Fruit fly (Drosophila melanogaster) whole organism, embryonic: ENCODE results near the gene Rpt6.

Source experiments
- CG8281 ChIP-seq: fragments of 200-800 bp; sonication (Bioruptor generic); optimal IDR thresholded peaks from 2 replicates; lab custom pipeline; 2018; ENCODE audit warnings: missing biosample characterization, mild to moderate bottlenecking, missing genetic modification characterization, moderate library complexity
- Sox102F ChIP-seq: fragments of 200-800 bp; sonication (Bioruptor generic); optimal IDR thresholded peaks from 2 replicates; lab custom pipeline; 2018; ENCODE audit warnings: missing biosample characterization, mild to moderate bottlenecking, missing genetic modification characterization, moderate library complexity
- ftz-f1 ChIP-seq: fragments of 200-800 bp; sonication (Bioruptor generic); optimal IDR thresholded peaks from 2 replicates; lab custom pipeline; 2016; ENCODE audit warnings: missing biosample characterization, missing genetic modification characterization
- sima ChIP-seq: fragments of 200-800 bp; sonication (Bioruptor generic); optimal IDR thresholded peaks from 2 replicates; lab custom pipeline; 2016; ENCODE audit warnings: missing biosample characterization, missing genetic modification characterization

DNA sequence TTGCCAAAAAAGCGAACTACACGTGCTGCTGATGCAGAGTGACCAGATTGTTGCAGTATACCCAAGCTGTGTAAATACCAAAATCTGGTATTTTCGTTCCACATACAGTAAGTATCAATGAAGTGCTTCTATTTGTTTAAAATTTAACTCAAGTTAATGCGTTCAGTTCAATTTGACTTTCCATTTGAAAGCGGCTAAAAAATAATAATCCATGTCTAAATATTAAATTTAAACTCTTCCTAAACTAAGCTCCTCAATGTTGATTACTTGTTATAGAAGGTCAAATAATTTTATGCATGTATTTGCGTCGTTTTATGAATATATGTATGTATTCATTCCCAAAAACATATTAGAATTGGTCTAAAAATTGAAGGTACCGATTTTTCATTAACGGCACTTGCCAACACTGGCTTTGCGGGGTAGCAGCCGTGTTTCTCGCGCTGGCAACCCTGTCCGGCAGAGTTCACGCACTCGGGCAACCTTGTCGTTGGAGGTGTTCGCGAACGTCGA lies 34.0 kb downstream of the Rpt6 start, which contains the start of the genes peng and sol:
- peak; percentile 69 for TF ChIP-seq Sox102F (GFP tag; lab: Kevin White, UChicago)
- peak; percentile 38 for TF ChIP-seq CG8281
- peak; percentile 49 for TF ChIP-seq ftz-f1 (GFP tag; lab: Kevin White, UChicago)
- TF ChIP-seq sima, result no peak
